Worm (Caenorhabditis elegans): ENCODE data around the gene col-92.

- TF ChIP-seq him-1 (tag; optimal IDR thresholded peaks at IDR 0.05) (no peak), W03F9.2 (tag; optimal IDR thresholded peaks at IDR 0.05) (no peak)
These were observed 22.7 kb downstream of the col-92 start for ce11 chrIII:10960387-10960786.
